Worm (Caenorhabditis elegans): ENCODE measurements around the gene F01D4.5.

- no peak for TF ChIP-seq unc-130 (GFP tag; optimal IDR thresholded peaks at IDR 0.05)
- no peak for TF ChIP-seq ekl-4 (GFP tag; IDR thresholded peaks at IDR 0.05)
- TF ChIP-seq snpc-1.1 (tag; optimal IDR thresholded peaks at IDR 0.05; ENCODE audit: insufficient read depth): no peak
- no peak for TF ChIP-seq F57C9.4 (tag; optimal IDR thresholded peaks at IDR 0.05)
- no peak for TF ChIP-seq nfya-1 (tag; optimal IDR thresholded peaks at IDR 0.05; ENCODE audit: borderline replicate concordance, insufficient read depth)
- TF ChIP-seq lin-40 (tag; optimal IDR thresholded peaks at IDR 0.05): no peak
- no peak for TF ChIP-seq F49E8.2 (tag; optimal IDR thresholded peaks at IDR 0.05; ENCODE audit: insufficient read depth)
- TF ChIP-seq pha-4 (tag; optimal IDR thresholded peaks at IDR 0.05): no peak
- no peak for TF ChIP-seq K11D2.4 (GFP tag; IDR thresholded peaks at IDR 0.05)
- TF ChIP-seq T26A5.8 (tag; optimal IDR thresholded peaks at IDR 0.05): no peak
- peak; percentile 56 for TF ChIP-seq unc-62 (GFP tag; optimal IDR thresholded peaks at IDR 0.05)
- TF ChIP-seq ama-1 (optimal IDR thresholded peaks at IDR 0.05): no peak
- TF ChIP-seq ama-1 (GFP tag; optimal IDR thresholded peaks at IDR 0.05): no peak
- TF ChIP-seq snpc-4 (GFP tag; optimal IDR thresholded peaks at IDR 0.05): no peak
- TF ChIP-seq snpc-4 (tag; optimal IDR thresholded peaks at IDR 0.05): no peak
- no peak for TF ChIP-seq attf-5 (GFP tag; optimal IDR thresholded peaks at IDR 0.05)
Observed at ce11 chrIV:10513266-10513665, 29.8 kb upstream of the F01D4.5 start.
